Fruit fly (Drosophila melanogaster): ENCODE measurements around the gene CG14621.

DNA sequence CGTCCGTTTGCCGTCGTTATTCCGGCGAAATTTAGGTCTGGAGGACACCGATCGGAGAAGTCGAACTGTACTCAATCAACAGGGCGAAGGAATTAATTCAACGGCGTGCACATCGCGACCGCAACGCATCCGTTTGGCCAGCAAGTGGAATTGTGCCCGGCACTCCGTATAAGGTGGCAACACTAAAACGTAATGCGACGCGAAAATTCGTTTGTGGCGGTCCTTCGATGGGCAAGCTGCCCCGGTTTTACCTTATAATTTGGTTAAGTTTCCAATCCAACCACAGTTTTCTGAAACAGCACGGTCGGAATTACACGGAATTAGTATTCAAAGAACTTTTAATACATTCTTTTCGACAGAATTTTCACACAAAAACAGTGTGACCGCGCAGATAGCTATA is 11.0 kb downstream of the CG14621 start, which contains the start of gene wap:
- TF ChIP-seq CG8478 (optimal IDR thresholded peaks at IDR 0.05) (no peak), Dll (optimal IDR thresholded peaks at IDR 0.05) (no peak)
